Fruit fly (Drosophila melanogaster): Measurements from ENCODE around the gene gammaSnap2.

gammaSnap2 gene

dm6 chr3R:10153957-10154685 lies 32.9 kb upstream of the gammaSnap2 start (continued):
- TF ChIP-seq oc (tag; optimal IDR thresholded peaks at IDR 0.05) (no peak), stc (GFP tag; IDR thresholded peaks at IDR 0.05) (peak; percentile 24; the same call in 1 of the 2 replicates), Rx (GFP tag; IDR thresholded peaks at IDR 0.05) (no peak), CG15011 (GFP tag; optimal IDR thresholded peaks at IDR 0.05) (no peak), phol (tag; optimal IDR thresholded peaks at IDR 0.05) (peak; percentile 34), CG5245 (GFP tag; optimal IDR thresholded peaks at IDR 0.05) (peak; percentile 6), Ets65A (GFP tag) (peak; percentile 88), pfk (GFP tag; optimal IDR thresholded peaks at IDR 0.05) (no peak), abd-A (tag; optimal IDR thresholded peaks at IDR 0.05) (no peak), unpg (GFP tag; optimal IDR thresholded peaks at IDR 0.05) (no peak), Blimp-1 (GFP tag; optimal IDR thresholded peaks at IDR 0.05) (peak; percentile 90), CG13624 (GFP tag; optimal IDR thresholded peaks at IDR 0.05) (no peak), CG34376 (GFP tag; optimal IDR thresholded peaks at IDR 0.05) (no peak), CG7839 (tag; optimal IDR thresholded peaks at IDR 0.05) (no peak), mirr (GFP tag; optimal IDR thresholded peaks at IDR 0.05) (no peak), sr (GFP tag; IDR thresholded peaks at IDR 0.05) (no peak), tx (GFP tag; optimal IDR thresholded peaks at IDR 0.05) (no peak), HHEX (GFP tag; optimal IDR thresholded peaks at IDR 0.05) (peak; percentile 34), otp (GFP tag; IDR thresholded peaks at IDR 0.05) (0 out of 3 replicates have a peak, but pooled peaks have one; percentile 10), CG7357 (GFP tag; IDR thresholded peaks at IDR 0.05) (no peak), CG33213 (GFP tag; optimal IDR thresholded peaks at IDR 0.05) (no peak), crp (GFP tag; optimal IDR thresholded peaks at IDR 0.05) (no peak), org-1 (GFP tag; optimal IDR thresholded peaks at IDR 0.05) (peak; percentile 17), CG14667 (GFP tag; IDR thresholded peaks at IDR 0.05) (peak; percentile 49; the same call in 1 of the 2 replicates), Mes4 (GFP tag; optimal IDR thresholded peaks at IDR 0.05) (no peak), B-H1 (GFP tag; IDR thresholded peaks at IDR 0.05) (peak; percentile 54; the same call in 2 of the 3 replicates), ci (GFP tag; IDR thresholded peaks at IDR 0.05) (0 out of 3 replicates have a peak, but pooled peaks have one; percentile 67), dysf (GFP tag; IDR thresholded peaks at IDR 0.05) (peak; percentile 65), CG8290 (GFP tag; optimal IDR thresholded peaks at IDR 0.05) (no peak), CG8290 (tag; optimal IDR thresholded peaks at IDR 0.05) (no peak), CG10462 (GFP tag; optimal IDR thresholded peaks at IDR 0.05) (no peak), Doc2 (GFP tag; IDR thresholded peaks at IDR 0.05) (no peak), Dbx (GFP tag; IDR thresholded peaks at IDR 0.05) (no peak), pita (GFP tag; optimal IDR thresholded peaks at IDR 0.05) (no peak), CG14014 (GFP tag; IDR thresholded peaks at IDR 0.05) (peak; percentile 49; the same call in 1 of the 2 replicates), odd (GFP tag; optimal IDR thresholded peaks at IDR 0.05) (no peak), CG32767 (GFP tag; IDR thresholded peaks at IDR 0.05) (peak; percentile 15; the same call in 1 of the 2 replicates), gce (GFP tag; IDR thresholded peaks at IDR 0.05) (no peak), E2f2 (GFP tag; IDR thresholded peaks at IDR 0.05) (0 out of 2 replicates have a peak, but pooled peaks have one; percentile 14), gcm2 (GFP tag; optimal IDR thresholded peaks at IDR 0.05) (no peak), twi (tag; optimal IDR thresholded peaks at IDR 0.05) (no peak), CG16815 (GFP tag; optimal IDR thresholded peaks at IDR 0.05) (no peak), kni (GFP tag; optimal IDR thresholded peaks at IDR 0.05) (no peak), CG12299 (tag; optimal IDR thresholded peaks at IDR 0.05) (no peak), H15 (GFP tag; IDR thresholded peaks at IDR 0.05) (0 out of 3 replicates have a peak, but pooled peaks have one; percentile 57), tio (GFP tag; optimal IDR thresholded peaks at IDR 0.05) (peak; percentile 3), CG5953 (GFP tag; IDR thresholded peaks at IDR 0.05) (peak; percentile 49; the same call in 1 of the 2 replicates), NfI (GFP tag; optimal IDR thresholded peaks at IDR 0.05) (no peak), bowl (GFP tag; IDR thresholded peaks at IDR 0.05) (no peak), CG12236 (GFP tag; optimal IDR thresholded peaks at IDR 0.05) (no peak)

Measured in whole organism, embryonic.